Fruit fly (Drosophila melanogaster) whole organism: Measurements from ENCODE around the gene Arp10.

ENCODE experiments used
- CG8478 ChIP-seq: fragments of >200 bp; optimal IDR thresholded peaks from 2 replicates; lab custom pipeline; 2018; ENCODE audit warnings: inconsistent platforms
- Dll ChIP-seq: fragments of >200 bp; optimal IDR thresholded peaks from 2 replicates; lab custom pipeline; 2017
- EcR ChIP-seq, 2 experiments: fragments of >200 bp; optimal IDR thresholded peaks; 2 replicates each; lab custom pipeline; 2017; ENCODE audit warnings: missing biosample characterization in 2 of 2, missing genetic modification characterization in 2 of 2, missing genetic modification reagents in 2 of 2
- pan ChIP-seq: fragments of >200 bp; optimal IDR thresholded peaks from 2 replicates; lab custom pipeline; 2017
- psq ChIP-seq: fragments of >200 bp; optimal IDR thresholded peaks from 2 replicates; lab custom pipeline; 2017
- usp ChIP-seq: fragments of >200 bp; optimal IDR thresholded peaks from 2 replicates; lab custom pipeline; 2017; ENCODE audit warnings: missing biosample characterization, missing genetic modification characterization, mixed read lengths

Arp10 gene

dm6 chrX:19606971-19607370 lies 39.0 kb downstream of the Arp10 start:
- TF ChIP-seq usp (GFP tag; lab: Kevin White, UChicago) (no peak), EcR (GFP tag; optimal IDR thresholded peaks at IDR 0.05; lab: Kevin White, UChicago) (no peak), pan (lab: Kevin White, UChicago) (no peak), CG8478 (no peak), Dll (no peak), psq (lab: Kevin White, UChicago) (no peak)

dm6 chrX:19606558-19606957 lies 39.4 kb downstream of the Arp10 start:
- TF ChIP-seq pan (lab: Kevin White, UChicago) (no peak), CG8478 (no peak), Dll (no peak), EcR (GFP tag; optimal IDR thresholded peaks at IDR 0.05; lab: Kevin White, UChicago) (no peak), usp (GFP tag; lab: Kevin White, UChicago) (no peak), psq (lab: Kevin White, UChicago) (no peak)

dm6 chrX:19605915-19606314 lies 40.1 kb downstream of the Arp10 start:
- TF ChIP-seq CG8478 (no peak), EcR (GFP tag; optimal IDR thresholded peaks at IDR 0.05; lab: Kevin White, UChicago) (no peak), Dll (no peak), psq (lab: Kevin White, UChicago) (no peak), usp (GFP tag; lab: Kevin White, UChicago) (no peak), pan (lab: Kevin White, UChicago) (no peak)

dm6 chrX:19604997-19605396 lies 41.0 kb downstream of the Arp10 start, which contains the start of gene CG14207:
CG14207 (plus strand) TSS chrX:19605199.
- TF ChIP-seq psq (lab: Kevin White, UChicago) (no peak), EcR (GFP tag; optimal IDR thresholded peaks at IDR 0.05; lab: Kevin White, UChicago) (no peak), Dll (no peak), usp (GFP tag; lab: Kevin White, UChicago) (no peak), pan (lab: Kevin White, UChicago) (no peak)

dm6 chrX:19603953-19604352 lies 42.0 kb downstream of the Arp10 start:
- no peak for TF ChIP-seq pan (lab: Kevin White, UChicago)
- TF ChIP-seq CG8478, result no peak
- TF ChIP-seq usp (GFP tag; lab: Kevin White, UChicago), result no peak
- no peak for TF ChIP-seq psq (lab: Kevin White, UChicago)
- TF ChIP-seq Dll, result no peak
- no peak for TF ChIP-seq EcR (GFP tag; optimal IDR thresholded peaks at IDR 0.05; lab: Kevin White, UChicago)

dm6 chrX:19602483-19602882 lies 43.5 kb downstream of the Arp10 start:
- no peak for TF ChIP-seq pan (lab: Kevin White, UChicago)
- TF ChIP-seq usp (GFP tag; lab: Kevin White, UChicago), result no peak
- no peak for TF ChIP-seq psq (lab: Kevin White, UChicago)
- TF ChIP-seq EcR (GFP tag; optimal IDR thresholded peaks at IDR 0.05; lab: Kevin White, UChicago), result no peak
- TF ChIP-seq Dll, result no peak
- no peak for TF ChIP-seq CG8478

dm6 chrX:19601644-19602043 lies 44.3 kb downstream of the Arp10 start, which contains the start of gene CG14220:
CG14220 (minus strand) TSS chrX:19601851.
- TF ChIP-seq usp (GFP tag; lab: Kevin White, UChicago) (no peak), CG8478 (no peak), psq (lab: Kevin White, UChicago) (no peak), pan (lab: Kevin White, UChicago) (no peak), Dll (no peak), EcR (GFP tag; optimal IDR thresholded peaks at IDR 0.05; lab: Kevin White, UChicago) (no peak)

- TF ChIP-seq EcR (GFP tag; optimal IDR thresholded peaks at IDR 0.05; lab: Kevin White, UChicago) (no peak), pan (lab: Kevin White, UChicago) (no peak), CG8478 (no peak), psq (lab: Kevin White, UChicago) (no peak), Dll (no peak), usp (GFP tag; lab: Kevin White, UChicago) (no peak)
Observed at dm6 chrX:19598503-19598902, 47.5 kb downstream of the Arp10 start.

- no peak for TF ChIP-seq CG8478
Observed at dm6 chrX:19597684-19598363, 48.2 kb downstream of the Arp10 start, which contains the start of gene RpS10b. RpS10b (plus strand) TSS chrX:19598031.

- no peak for TF ChIP-seq Dll
- TF ChIP-seq EcR (GFP tag; optimal IDR thresholded peaks at IDR 0.05; lab: Kevin White, UChicago), result no peak
- TF ChIP-seq pan (lab: Kevin White, UChicago), result no peak
- TF ChIP-seq CG8478, result no peak
- no peak for TF ChIP-seq psq (lab: Kevin White, UChicago)
- no peak for TF ChIP-seq usp (GFP tag; lab: Kevin White, UChicago)
Observed at dm6 chrX:19595862-19596261, 50.1 kb downstream of the Arp10 start.
